Fruit fly (Drosophila melanogaster) Kc167 (cell line): ENCODE results near the gene CG11248.

ENCODE experiments used
- Myc ChIP-seq: fragments of >200 bp; optimal IDR thresholded peaks from 2 replicates; lab custom pipeline; 2017; ENCODE audit warnings: missing external identifiers
- Sin3A ChIP-seq: fragments of >200 bp; optimal IDR thresholded peaks from 2 replicates; lab custom pipeline; 2018; ENCODE audit warnings: missing external identifiers
- insv ChIP-seq: fragments of >200 bp; optimal IDR thresholded peaks from 3 replicates; lab custom pipeline; 2018; ENCODE audit warnings: missing external identifiers

dm6 chr3L:21671839-21672238 lies 8.0 kb upstream of the CG11248 start, which contains the start of gene CG11249:
- TF ChIP-seq Sin3A (lab: Kevin White, UChicago) (no peak), Myc (lab: Kevin White, UChicago) (no peak), insv (lab: Kevin White, UChicago) (no peak)
